Worm (Caenorhabditis elegans): ENCODE data around the gene F38H4.4.

The F38H4.4 gene

ce11 chrIV:11868452-11868851 is 20.4 kb downstream of the F38H4.4 start:
- TF ChIP-seq dve-1 (tag; optimal IDR thresholded peaks at IDR 0.05) (no peak), madf-2 (tag; optimal IDR thresholded peaks at IDR 0.05) (no peak), ama-1 (optimal IDR thresholded peaks at IDR 0.05) (no peak), ref-2 (tag; optimal IDR thresholded peaks at IDR 0.05) (no peak), unc-86 (tag; optimal IDR thresholded peaks at IDR 0.05) (no peak), che-1 (tag; optimal IDR thresholded peaks at IDR 0.05) (no peak), C38D4.7 (GFP tag; optimal IDR thresholded peaks at IDR 0.05) (no peak), hlh-15 (tag; optimal IDR thresholded peaks at IDR 0.05) (no peak), nhr-11 (tag; optimal IDR thresholded peaks at IDR 0.05) (no peak), ceh-30 (tag; optimal IDR thresholded peaks at IDR 0.05) (no peak), unc-55 (GFP tag; optimal IDR thresholded peaks at IDR 0.05) (no peak), sdc-2 (tag; optimal IDR thresholded peaks at IDR 0.05) (no peak), tbx-2 (tag; optimal IDR thresholded peaks at IDR 0.05) (no peak), elt-2 (tag; optimal IDR thresholded peaks at IDR 0.05) (no peak), unc-3 (GFP tag; conservative IDR thresholded peaks at IDR 0.05) (no peak), unc-3 (tag; optimal IDR thresholded peaks at IDR 0.05) (no peak), ceh-48 (tag; optimal IDR thresholded peaks at IDR 0.05) (no peak), hlh-8 (tag; optimal IDR thresholded peaks at IDR 0.05) (no peak), ceh-31 (tag; optimal IDR thresholded peaks at IDR 0.05) (no peak), fkh-6 (tag; optimal IDR thresholded peaks at IDR 0.05) (no peak), elt-4 (tag; optimal IDR thresholded peaks at IDR 0.05) (no peak)

DNA sequence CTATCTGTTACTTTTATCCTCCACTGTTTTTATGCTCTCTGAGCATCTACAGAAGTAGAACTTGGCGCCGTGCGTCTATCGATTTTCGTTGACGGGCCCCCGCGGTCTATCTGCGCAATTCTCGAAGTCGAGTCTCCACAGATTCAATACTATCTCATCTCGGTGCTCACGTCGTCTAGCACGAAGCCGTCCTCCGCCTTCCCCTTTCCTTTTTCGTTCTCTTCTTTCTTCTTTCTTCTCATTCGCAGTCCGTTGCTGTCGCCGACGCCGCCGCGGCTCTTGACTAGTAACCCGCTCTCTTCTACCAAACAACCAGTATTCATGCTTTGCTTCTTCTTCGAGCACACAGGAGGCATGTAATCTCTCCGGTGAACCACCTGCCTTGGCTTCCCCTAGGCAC is 23.0 kb downstream of the F38H4.4 start:
- no peak for TF ChIP-seq unc-3 (GFP tag; conservative IDR thresholded peaks at IDR 0.05)
- no peak for TF ChIP-seq unc-3 (tag; optimal IDR thresholded peaks at IDR 0.05)
- no peak for TF ChIP-seq madf-2 (tag; optimal IDR thresholded peaks at IDR 0.05)
- TF ChIP-seq ztf-16 (tag; optimal IDR thresholded peaks at IDR 0.05) = no peak
- TF ChIP-seq Y22D7AL.16 (tag; optimal IDR thresholded peaks at IDR 0.05) = no peak
- no peak for TF ChIP-seq fkh-6 (tag; optimal IDR thresholded peaks at IDR 0.05)
- no peak for TF ChIP-seq elt-2 (tag; optimal IDR thresholded peaks at IDR 0.05)
- peak; percentile 57 for TF ChIP-seq C08G9.2 (tag; optimal IDR thresholded peaks at IDR 0.05)
- no peak for TF ChIP-seq ceh-30 (tag; optimal IDR thresholded peaks at IDR 0.05)
- TF ChIP-seq ceh-34 (tag; optimal IDR thresholded peaks at IDR 0.05) = peak; percentile 48
- no peak for TF ChIP-seq ceh-18 (tag; optimal IDR thresholded peaks at IDR 0.05)
- peak; percentile 32 for TF ChIP-seq tbx-2 (tag; optimal IDR thresholded peaks at IDR 0.05)
- TF ChIP-seq nhr-232 (tag; optimal IDR thresholded peaks at IDR 0.05) = no peak
- TF ChIP-seq hlh-15 (tag; optimal IDR thresholded peaks at IDR 0.05) = no peak
- TF ChIP-seq pros-1 (tag; optimal IDR thresholded peaks at IDR 0.05) = peak; percentile 65
- no peak for TF ChIP-seq ceh-24 (tag; optimal IDR thresholded peaks at IDR 0.05)
- no peak for TF ChIP-seq ceh-6 (GFP tag; optimal IDR thresholded peaks at IDR 0.05)
- TF ChIP-seq elt-4 (tag; optimal IDR thresholded peaks at IDR 0.05) = peak; percentile 1
- no peak for TF ChIP-seq sdc-2 (tag; optimal IDR thresholded peaks at IDR 0.05)
- TF ChIP-seq tbx-7 (tag; optimal IDR thresholded peaks at IDR 0.05) = no peak
- no peak for TF ChIP-seq ceh-19 (GFP tag; optimal IDR thresholded peaks at IDR 0.05)
- TF ChIP-seq ceh-48 (tag; optimal IDR thresholded peaks at IDR 0.05) = peak; percentile 93
- TF ChIP-seq unc-42 (tag; optimal IDR thresholded peaks at IDR 0.05) = peak; percentile 57
- no peak for TF ChIP-seq dmd-4 (tag; optimal IDR thresholded peaks at IDR 0.05; ENCODE audit: borderline replicate concordance)
- peak; percentile 32 for TF ChIP-seq hlh-6 (tag; optimal IDR thresholded peaks at IDR 0.05)
- TF ChIP-seq ceh-22 (tag; optimal IDR thresholded peaks at IDR 0.05) = no peak
- no peak for TF ChIP-seq ttx-3 (tag; optimal IDR thresholded peaks at IDR 0.05)
- no peak for TF ChIP-seq hlh-13 (GFP tag; optimal IDR thresholded peaks at IDR 0.05)
- no peak for TF ChIP-seq npax-4 (tag; optimal IDR thresholded peaks at IDR 0.05)
- no peak for TF ChIP-seq nhr-11 (tag; optimal IDR thresholded peaks at IDR 0.05)
- TF ChIP-seq sox-2 (GFP tag; IDR thresholded peaks at IDR 0.05) = no peak
- no peak for TF ChIP-seq rnt-1 (tag; optimal IDR thresholded peaks at IDR 0.05)
- no peak for TF ChIP-seq ets-4 (tag; optimal IDR thresholded peaks at IDR 0.05)
- no peak for TF ChIP-seq ceh-45 (GFP tag; IDR thresholded peaks at IDR 0.05)
- TF ChIP-seq lin-11 (tag; optimal IDR thresholded peaks at IDR 0.05) = no peak
- no peak for TF ChIP-seq lim-6 (tag; optimal IDR thresholded peaks at IDR 0.05)
- no peak for TF ChIP-seq odd-2 (tag; optimal IDR thresholded peaks at IDR 0.05)
- no peak for TF ChIP-seq pat-9 (tag; optimal IDR thresholded peaks at IDR 0.05)
- no peak for TF ChIP-seq eyg-1 (tag; optimal IDR thresholded peaks at IDR 0.05)
- TF ChIP-seq mec-3 (tag; optimal IDR thresholded peaks at IDR 0.05; ENCODE audit: borderline replicate concordance) = no peak
- TF ChIP-seq ceh-9 (tag; optimal IDR thresholded peaks at IDR 0.05) = no peak
- TF ChIP-seq zip-5 (tag; optimal IDR thresholded peaks at IDR 0.05) = no peak
- peak; percentile 43 for TF ChIP-seq syd-9 (tag; optimal IDR thresholded peaks at IDR 0.05)

Data from whole organism, late embryonic.